Worm (Caenorhabditis elegans): ENCODE data around the gene Y39A1A.27.

The Y39A1A.27 gene

DNA sequence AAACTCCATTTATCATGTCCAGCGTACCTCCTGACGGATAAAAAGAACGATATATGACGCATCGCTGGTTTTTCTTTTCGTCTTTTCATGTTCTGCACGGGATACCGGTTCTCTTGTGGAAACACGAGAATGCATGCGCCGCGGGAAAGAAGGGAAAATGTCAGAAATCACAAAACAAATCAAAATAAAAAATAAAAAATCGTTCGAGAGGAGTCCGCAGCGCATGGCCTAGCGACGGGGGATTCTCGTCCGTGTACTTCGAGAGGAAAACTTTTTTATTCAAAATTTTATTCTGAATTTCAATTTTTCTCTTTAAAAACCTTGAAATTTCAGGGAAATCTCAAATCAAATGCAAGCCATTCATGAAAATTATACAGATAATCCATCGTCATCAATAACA is 17.6 kb upstream of the Y39A1A.27 start, which contains the start of the genes lron-10 and hpr-9:
TSS of gene lron-10 (minus strand) at position 162 of the 400 bp plus-strand sequence.
TSS of gene hpr-9 (plus strand) at position 344 of the 400 bp plus-strand sequence.
- peak; percentile 56; the same call in 1 of the 2 replicates for TF ChIP-seq isw-1 (GFP tag; IDR thresholded peaks at IDR 0.05)
- TF ChIP-seq C04F5.9 (tag; optimal IDR thresholded peaks at IDR 0.05), result peak; percentile 93
- no peak for TF ChIP-seq egl-27 (tag; optimal IDR thresholded peaks at IDR 0.05)
- TF ChIP-seq lsy-2 (tag; optimal IDR thresholded peaks at IDR 0.05), result peak; percentile 83 to 86
- TF ChIP-seq skn-1 (tag; optimal IDR thresholded peaks at IDR 0.05), result peak; percentile 80
- TF ChIP-seq nhr-85 (tag), result peak; percentile 98
- no peak for TF ChIP-seq unc-62 (GFP tag; optimal IDR thresholded peaks at IDR 0.05)
- TF ChIP-seq sptf-1 (tag; optimal IDR thresholded peaks at IDR 0.05), result no peak
- no peak for TF ChIP-seq ets-5 (GFP tag; IDR thresholded peaks at IDR 0.05)
- peak in 2 of 3 experiments; percentile 36 to 66 for TF ChIP-seq ceh-82 (tag; optimal IDR thresholded peaks at IDR 0.05)
- TF ChIP-seq nhr-76 (tag; optimal IDR thresholded peaks at IDR 0.05), result no peak
- peak; percentile 45 for TF ChIP-seq F16B12.6 (tag; optimal IDR thresholded peaks at IDR 0.05)
- peak; percentile 50 for TF ChIP-seq vab-15 (tag; optimal IDR thresholded peaks at IDR 0.05)
- TF ChIP-seq fkh-10 (GFP tag; optimal IDR thresholded peaks at IDR 0.05), result no peak
- TF ChIP-seq egl-13 (tag; optimal IDR thresholded peaks at IDR 0.05), result peak; percentile 85
- peak; percentile 87 for TF ChIP-seq nhr-19 (GFP tag; conservative IDR thresholded peaks at IDR 0.05)
- TF ChIP-seq unc-30 (tag; optimal IDR thresholded peaks at IDR 0.05), result no peak
- TF ChIP-seq sox-4 (tag; optimal IDR thresholded peaks at IDR 0.05), result peak; percentile 94
- peak; percentile 78 to 90 for TF ChIP-seq lin-35 (GFP tag; optimal IDR thresholded peaks at IDR 0.05)
- TF ChIP-seq unc-130 (tag; optimal IDR thresholded peaks at IDR 0.05), result peak; percentile 52
- peak; percentile 98 for TF ChIP-seq fkh-4 (tag; optimal IDR thresholded peaks at IDR 0.05; ENCODE audit: borderline replicate concordance)
- TF ChIP-seq unc-98 (GFP tag; IDR thresholded peaks at IDR 0.05), result peak; percentile 71
- peak; percentile 70 for TF ChIP-seq unc-86 (tag; optimal IDR thresholded peaks at IDR 0.05)
- peak; percentile 38 for TF ChIP-seq nhr-237 (tag; optimal IDR thresholded peaks at IDR 0.05)
- TF ChIP-seq Y116A8C.19 (tag; optimal IDR thresholded peaks at IDR 0.05; ENCODE audit: borderline replicate concordance), result peak; percentile 87
- TF ChIP-seq mef-2 (tag; optimal IDR thresholded peaks at IDR 0.05), result no peak
- TF ChIP-seq fkh-8 (tag; optimal IDR thresholded peaks at IDR 0.05), result peak; percentile 81
- TF ChIP-seq mab-9 (GFP tag; IDR thresholded peaks at IDR 0.05), result peak; percentile 90
- TF ChIP-seq elt-2 (tag; optimal IDR thresholded peaks at IDR 0.05), result peak; percentile 70
- TF ChIP-seq nhr-90 (tag; optimal IDR thresholded peaks at IDR 0.05; ENCODE audit: poor library complexity), result peak; percentile 97
- TF ChIP-seq lin-15B (tag; optimal IDR thresholded peaks at IDR 0.05), result peak; percentile 27
- TF ChIP-seq ces-1 (GFP tag; optimal IDR thresholded peaks at IDR 0.05), result no peak
- TF ChIP-seq snu-23 (GFP tag; optimal IDR thresholded peaks at IDR 0.05), result peak; percentile 94
- no peak for TF ChIP-seq tlp-1 (tag; optimal IDR thresholded peaks at IDR 0.05)
- TF ChIP-seq hlh-4 (tag; optimal IDR thresholded peaks at IDR 0.05), result peak; percentile 47
- TF ChIP-seq nhr-71 (tag; optimal IDR thresholded peaks at IDR 0.05), result peak; percentile 95
- TF ChIP-seq alr-1 (tag; optimal IDR thresholded peaks at IDR 0.05; ENCODE audit: borderline replicate concordance), result no peak
- peak in 1 of 2 experiments; percentile 96 for TF ChIP-seq ztf-11 (tag; optimal IDR thresholded peaks at IDR 0.05)
- TF ChIP-seq grh-1 (GFP tag; IDR thresholded peaks at IDR 0.05), result peak; percentile 90
- TF ChIP-seq pqm-1 (tag; optimal IDR thresholded peaks at IDR 0.05), result no peak
- TF ChIP-seq elt-3 (tag; optimal IDR thresholded peaks at IDR 0.05), result peak in 2 of 6 experiments; percentile 73 to 85
- TF ChIP-seq jun-1 (tag; optimal IDR thresholded peaks at IDR 0.05), result peak; percentile 28
- TF ChIP-seq mep-1 (tag; optimal IDR thresholded peaks at IDR 0.05), result peak; percentile 50
- peak; percentile 91 for TF ChIP-seq nhr-20 (tag; optimal IDR thresholded peaks at IDR 0.05)
- TF ChIP-seq ceh-88 (GFP tag; IDR thresholded peaks at IDR 0.05), result peak; percentile 61; the same call in 1 of the 2 replicates
- TF ChIP-seq sup-37 (GFP tag; optimal IDR thresholded peaks at IDR 0.05), result peak; percentile 47
- TF ChIP-seq ztf-4 (tag; optimal IDR thresholded peaks at IDR 0.05), result peak; percentile 42
- peak; percentile 58 for TF ChIP-seq lin-39 (tag; optimal IDR thresholded peaks at IDR 0.05)
- TF ChIP-seq blmp-1 (tag; optimal IDR thresholded peaks at IDR 0.05), result peak; percentile 91
- no peak for TF ChIP-seq ama-1 (optimal IDR thresholded peaks at IDR 0.05)
- TF ChIP-seq nhr-47 (tag; optimal IDR thresholded peaks at IDR 0.05), result peak; percentile 94
- TF ChIP-seq hpl-2 (GFP tag; optimal IDR thresholded peaks at IDR 0.05), result peak; percentile 17
- peak; percentile 49 for TF ChIP-seq aly-2 (tag; optimal IDR thresholded peaks at IDR 0.05)

Measured in whole organism, L1 larva.